Fruit fly (Drosophila melanogaster): ENCODE measurements around the gene kra.

DNA sequence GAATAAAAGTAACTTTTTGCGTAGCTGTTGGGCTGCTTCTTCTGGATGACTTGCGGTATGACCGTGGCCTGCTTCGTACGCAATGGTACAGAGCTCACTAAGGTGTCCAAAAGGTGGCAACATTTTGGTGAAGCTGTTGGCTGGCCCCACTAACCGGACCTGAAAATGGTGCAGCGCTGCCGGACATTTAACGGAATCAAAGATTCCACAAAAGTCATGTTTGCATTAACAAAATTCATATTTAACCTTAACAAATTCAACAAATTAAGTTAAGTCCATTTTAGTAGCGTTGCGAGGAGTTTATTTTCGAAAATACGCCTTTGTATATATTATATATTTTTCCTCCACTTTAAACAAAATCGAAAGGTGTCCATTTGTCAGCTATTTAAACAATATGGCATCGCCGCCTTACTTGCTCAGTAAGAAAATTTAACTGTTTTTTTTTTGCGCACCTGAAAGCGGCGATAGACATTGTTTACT, at the start of gene kra, which contains the start of gene SecS:
- TF ChIP-seq kay (GFP tag; ENCODE audit: borderline replicate concordance) = peak; percentile 94
- peak; percentile 60 for TF ChIP-seq CG14711 (tag; optimal IDR thresholded peaks at IDR 0.05)
- TF ChIP-seq CG11617 (GFP tag; optimal IDR thresholded peaks at IDR 0.05) = peak; percentile 81
- TF ChIP-seq Crg-1 (GFP tag; optimal IDR thresholded peaks at IDR 0.05) = peak; percentile 76
- TF ChIP-seq CG12768 (GFP tag; optimal IDR thresholded peaks at IDR 0.05) = peak; percentile 14
- TF ChIP-seq CG7045 (GFP tag; optimal IDR thresholded peaks at IDR 0.05) = peak; percentile 9
- no peak for TF ChIP-seq tj (GFP tag; optimal IDR thresholded peaks at IDR 0.05)
- peak; percentile 41 for TF ChIP-seq CG33017 (tag; optimal IDR thresholded peaks at IDR 0.05)
- TF ChIP-seq CG1620 (GFP tag; optimal IDR thresholded peaks at IDR 0.05) = peak; percentile 80
- TF ChIP-seq cic (GFP tag; optimal IDR thresholded peaks at IDR 0.05) = no peak
- TF ChIP-seq CG5204 (GFP tag; optimal IDR thresholded peaks at IDR 0.05) = no peak
- TF ChIP-seq toe (GFP tag; optimal IDR thresholded peaks at IDR 0.05) = no peak
- TF ChIP-seq ovo (GFP tag; optimal IDR thresholded peaks at IDR 0.05) = peak; percentile 69
